Fruit fly (Drosophila melanogaster) whole organism, pupa: ENCODE measurements around the gene CG9967.

Source experiments
- CG14655 ChIP-seq: fragments of 200-800 bp; sonication (Bioruptor generic); optimal IDR thresholded peaks from 3 replicates; lab custom pipeline; 2017; ENCODE audit warnings: mild to moderate bottlenecking, missing biosample characterization, missing genetic modification reagents, missing genetic modification characterization
- CG17806 ChIP-seq: fragments of 200-800 bp; sonication (Bioruptor generic); optimal IDR thresholded peaks from 2 replicates; lab custom pipeline; 2018; ENCODE audit warnings: missing biosample characterization, mild to moderate bottlenecking, missing genetic modification characterization, moderate library complexity
- CG32121 ChIP-seq: fragments of 200-800 bp; sonication (Bioruptor generic); IDR thresholded peaks from 2 replicates; pipeline ENCODE4 v1.3.6; 2022; ENCODE audit warnings: missing biosample characterization, missing genetic modification characterization
- CG34367 ChIP-seq: fragments of 200-800 bp; sonication (Bioruptor generic); optimal IDR thresholded peaks from 2 replicates; lab custom pipeline; 2018; ENCODE audit warnings: missing biosample characterization, mild to moderate bottlenecking, missing genetic modification characterization
- CG4496 ChIP-seq: fragments of 200-800 bp; sonication (Bioruptor generic); IDR thresholded peaks from 3 replicates; pipeline ENCODE4 v1.3.6; 2022; ENCODE audit warnings: missing biosample characterization, missing genetic modification characterization
- CG8159 ChIP-seq: fragments of 200-800 bp; sonication (Bioruptor generic); optimal IDR thresholded peaks from 3 replicates; lab custom pipeline; 2018; ENCODE audit warnings: missing biosample characterization, mild to moderate bottlenecking, missing genetic modification characterization, moderate library complexity
- CG9948 ChIP-seq: fragments of 200-800 bp; sonication (Bioruptor generic); optimal IDR thresholded peaks from 2 replicates; lab custom pipeline; 2018; ENCODE audit warnings: missing biosample characterization, mild to moderate bottlenecking, missing genetic modification characterization, moderate library complexity
- EcR ChIP-seq: fragments of 200-800 bp; sonication (Bioruptor generic); optimal IDR thresholded peaks from 3 replicates; lab custom pipeline; 2019; ENCODE audit warnings: missing biosample characterization, missing genetic modification characterization, mild to moderate bottlenecking, moderate library complexity, missing genetic modification reagents
- Ets98B ChIP-seq: fragments of 200-800 bp; sonication (Bioruptor generic); IDR thresholded peaks from 2 replicates; pipeline ENCODE4 v1.3.6; 2022; ENCODE audit warnings: missing biosample characterization, missing genetic modification characterization
- Pif1A ChIP-seq: fragments of 200-800 bp; sonication (Bioruptor generic); optimal IDR thresholded peaks from 3 replicates; lab custom pipeline; 2016; ENCODE audit warnings: missing biosample characterization, missing genetic modification characterization
- Snoo ChIP-seq: fragments of 200-800 bp; sonication (Bioruptor generic); optimal IDR thresholded peaks from 3 replicates; lab custom pipeline; 2017; ENCODE audit warnings: missing biosample characterization, mild to moderate bottlenecking, missing genetic modification characterization, inconsistent platforms
- gl ChIP-seq: fragments of 200-800 bp; sonication (Bioruptor generic); optimal IDR thresholded peaks from 2 replicates; lab custom pipeline; 2018; ENCODE audit warnings: missing biosample characterization, mild to moderate bottlenecking, missing genetic modification characterization

dm6 chr2L:2287807-2288206 is 69.3 kb downstream of the CG9967 start, which contains the start of gene CG42658:
- no peak for TF ChIP-seq CG34367 (tag; lab: Kevin White, UChicago)
- no peak for TF ChIP-seq CG4496 (GFP tag; lab: Robert Waterston, UW)
- no peak for TF ChIP-seq Ets98B (GFP tag; lab: Robert Waterston, UW)
- TF ChIP-seq CG9948 (tag; lab: Kevin White, UChicago) = no peak
- no peak for TF ChIP-seq EcR (GFP tag; lab: Kevin White, UChicago)
- no peak for TF ChIP-seq CG14655 (GFP tag; lab: Kevin White, UChicago)
- no peak for TF ChIP-seq CG32121 (GFP tag; lab: Robert Waterston, UW)
- no peak for TF ChIP-seq Snoo
- TF ChIP-seq gl (tag; lab: Kevin White, UChicago) = no peak
- no peak for TF ChIP-seq CG17806 (tag; lab: Kevin White, UChicago)
- no peak for TF ChIP-seq Pif1A
- no peak for TF ChIP-seq CG8159
